Worm (Caenorhabditis elegans): Measurements from ENCODE around the gene rpb-6.

rpb-6 gene

DNA sequence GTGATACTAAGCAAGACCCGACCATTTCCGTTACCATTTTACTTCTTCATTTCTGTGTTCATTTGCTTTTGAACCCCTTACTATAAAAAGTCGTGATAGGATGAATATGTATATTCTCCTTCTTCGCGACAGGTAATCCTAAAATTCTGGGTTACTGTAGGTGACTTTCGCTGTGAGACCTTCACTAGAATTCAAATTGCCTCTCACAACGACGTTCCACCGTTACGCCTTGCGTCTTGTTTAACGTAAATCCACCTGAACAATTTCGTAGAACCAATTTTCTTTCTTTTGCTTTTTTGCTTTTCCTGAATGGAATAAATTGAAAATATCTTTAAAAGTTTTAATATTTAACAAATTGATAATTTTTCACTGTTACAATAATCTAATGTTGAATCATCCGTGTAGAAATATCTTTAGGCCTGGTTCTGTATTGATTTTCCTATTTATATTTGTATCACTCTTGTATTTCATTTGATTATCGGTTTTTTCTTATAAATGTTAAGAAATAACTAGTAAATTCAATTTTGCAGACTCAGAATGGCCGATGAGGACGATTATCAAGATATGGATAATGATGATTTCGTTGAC is at the start of gene rpb-6:
Gene rpb-6, plus strand, starts transcription at position 538 of the 588 bp plus-strand sequence.
- TF ChIP-seq tag-97 (GFP tag; IDR thresholded peaks at IDR 0.05), result no peak
- peak; percentile 74 for TF ChIP-seq dpl-1 (GFP tag; optimal IDR thresholded peaks at IDR 0.05)
- TF ChIP-seq T20F7.1 (GFP tag; optimal IDR thresholded peaks at IDR 0.05), result peak; percentile 93
- TF ChIP-seq lsy-2 (tag; optimal IDR thresholded peaks at IDR 0.05), result peak in 1 of 2 experiments; percentile 76
- TF ChIP-seq Y48G9A.11 (GFP tag; IDR thresholded peaks at IDR 0.05), result peak; percentile 95
- TF ChIP-seq R02D3.7 (tag; optimal IDR thresholded peaks at IDR 0.05), result peak; percentile 51
- TF ChIP-seq hlh-30 (tag; optimal IDR thresholded peaks at IDR 0.05; ENCODE audit: insufficient read depth), result no peak
- TF ChIP-seq mes-2 (tag; optimal IDR thresholded peaks at IDR 0.05; ENCODE audit: poor library complexity, severe bottlenecking), result peak; percentile 59

DNA sequence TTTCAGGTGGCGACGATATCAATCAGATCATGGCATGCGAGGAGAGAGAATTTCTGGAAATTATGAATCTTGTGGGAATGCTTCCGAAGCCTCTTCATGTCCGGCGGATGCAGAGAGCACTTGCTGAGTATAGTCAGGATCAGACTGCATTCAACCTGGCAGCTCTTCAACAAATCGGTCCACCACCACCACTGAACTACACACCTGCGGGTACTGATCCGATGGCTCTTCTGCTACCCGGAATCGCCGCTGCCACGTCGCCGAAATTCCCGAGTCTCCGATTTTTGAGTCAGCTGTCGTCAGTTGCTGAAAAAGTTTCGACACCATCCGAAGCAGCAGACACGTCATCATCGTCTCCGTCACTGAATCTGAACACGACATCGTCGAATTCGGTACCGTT is 48.3 kb upstream of the rpb-6 start:
- no peak for TF ChIP-seq lir-3 (tag; optimal IDR thresholded peaks at IDR 0.05)
- TF ChIP-seq set-16 (GFP tag; IDR thresholded peaks at IDR 0.05), result peak; percentile 56
- 0 out of 2 replicates have a peak, but pooled peaks have one; percentile 47 for TF ChIP-seq nhr-42 (GFP tag; IDR thresholded peaks at IDR 0.05)
- TF ChIP-seq D1046.2 (GFP tag; IDR thresholded peaks at IDR 0.05), result 0 out of 2 replicates have a peak, but pooled peaks have one; percentile 39

- TF ChIP-seq R02D3.7 (tag; optimal IDR thresholded peaks at IDR 0.05) (no peak), egl-43 (GFP tag; IDR thresholded peaks at IDR 0.05) (0 out of 2 replicates have a peak, but pooled peaks have one; percentile 30), nhr-6 (tag; optimal IDR thresholded peaks at IDR 0.05) (no peak), set-16 (GFP tag; IDR thresholded peaks at IDR 0.05) (peak; percentile 74)
Observed at ce11 chrII:10531604-10532003, 47.6 kb upstream of the rpb-6 start.

DNA sequence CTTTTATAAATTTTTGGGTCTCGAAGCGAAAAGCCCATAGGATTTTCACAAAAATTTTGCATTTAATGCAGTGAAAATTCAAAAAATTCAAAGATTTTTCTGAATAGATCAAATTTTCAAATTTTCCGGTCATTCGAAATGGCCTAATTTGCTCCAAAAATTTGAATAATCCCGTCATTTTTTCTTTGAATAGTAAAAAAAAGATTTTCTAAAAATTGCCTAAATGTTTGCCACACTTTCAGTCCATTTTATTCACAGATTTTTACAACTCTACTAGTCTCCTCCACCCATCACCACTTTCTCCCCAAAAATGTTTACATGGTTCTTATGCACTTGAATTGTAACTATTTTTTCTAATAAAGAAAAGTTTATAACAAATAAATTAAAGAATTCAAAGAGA is 45.2 kb upstream of the rpb-6 start:
- TF ChIP-seq zfp-3 (GFP tag; conservative IDR thresholded peaks at IDR 0.05) (no peak), F10B5.3 (tag; optimal IDR thresholded peaks at IDR 0.05) (no peak), aha-1 (tag) (peak; percentile 94)

ce11 chrII:10537571-10537970 is 41.6 kb upstream of the rpb-6 start, which contains the start of gene R166.2:
R166.2 (minus strand) TSS chrII:10537671.
- TF ChIP-seq hlh-11 (tag; optimal IDR thresholded peaks at IDR 0.05), result no peak
- no peak for TF ChIP-seq ceh-44 (GFP tag; IDR thresholded peaks at IDR 0.05)
- no peak for TF ChIP-seq hif-1 (tag; optimal IDR thresholded peaks at IDR 0.05)
- TF ChIP-seq gei-8 (GFP tag; optimal IDR thresholded peaks at IDR 0.05), result no peak
- TF ChIP-seq nhr-237 (tag; optimal IDR thresholded peaks at IDR 0.05), result no peak
- no peak for TF ChIP-seq ceh-20 (GFP tag; IDR thresholded peaks at IDR 0.05)
- TF ChIP-seq nhr-41 (GFP tag; IDR thresholded peaks at IDR 0.05), result no peak
- TF ChIP-seq ZK546.5 (tag; optimal IDR thresholded peaks at IDR 0.05), result no peak
- no peak for TF ChIP-seq nhr-111 (GFP tag; optimal IDR thresholded peaks at IDR 0.05)
- no peak for TF ChIP-seq F37D6.2 (tag; optimal IDR thresholded peaks at IDR 0.05)
- TF ChIP-seq mdt-29 (GFP tag; IDR thresholded peaks at IDR 0.05), result no peak
- TF ChIP-seq hmg-1.1 (GFP tag; IDR thresholded peaks at IDR 0.05), result no peak
- no peak for TF ChIP-seq daf-12 (tag; optimal IDR thresholded peaks at IDR 0.05)
- TF ChIP-seq daf-19 (GFP tag; conservative IDR thresholded peaks at IDR 0.05), result no peak
- no peak for TF ChIP-seq nhr-102 (tag; optimal IDR thresholded peaks at IDR 0.05)
- TF ChIP-seq unc-39 (tag; optimal IDR thresholded peaks at IDR 0.05), result no peak
- TF ChIP-seq Y48G9A.11 (GFP tag; IDR thresholded peaks at IDR 0.05), result no peak
